Fruit fly (Drosophila melanogaster) whole organism, embryonic: Measurements from ENCODE around the gene CG6420.

Experiments used
- CG10654 ChIP-seq: fragments of 200-800 bp; sonication (Bioruptor generic); optimal IDR thresholded peaks from 2 replicates; lab custom pipeline; 2016; ENCODE audit warnings: missing biosample characterization, missing genetic modification characterization
- CG1792 ChIP-seq: fragments of 200-800 bp; sonication (Bioruptor generic); optimal IDR thresholded peaks from 2 replicates; lab custom pipeline; 2016; ENCODE audit warnings: missing biosample characterization, missing genetic modification characterization
- CG3281 ChIP-seq: fragments of 200-800 bp; sonication (Bioruptor generic); optimal IDR thresholded peaks from 3 replicates; lab custom pipeline; 2017; ENCODE audit warnings: missing biosample characterization, mild to moderate bottlenecking, missing genetic modification characterization
- Fer2 ChIP-seq: fragments of 200-800 bp; sonication (Bioruptor generic); optimal IDR thresholded peaks from 2 replicates; lab custom pipeline; 2018; ENCODE audit warnings: missing biosample characterization, mild to moderate bottlenecking, missing genetic modification characterization, moderate library complexity
- NfI ChIP-seq: fragments of 200-800 bp; sonication (Bioruptor generic); optimal IDR thresholded peaks from 3 replicates; lab custom pipeline; 2018; ENCODE audit warnings: missing biosample characterization, mild to moderate bottlenecking, missing genetic modification characterization, moderate library complexity

DNA sequence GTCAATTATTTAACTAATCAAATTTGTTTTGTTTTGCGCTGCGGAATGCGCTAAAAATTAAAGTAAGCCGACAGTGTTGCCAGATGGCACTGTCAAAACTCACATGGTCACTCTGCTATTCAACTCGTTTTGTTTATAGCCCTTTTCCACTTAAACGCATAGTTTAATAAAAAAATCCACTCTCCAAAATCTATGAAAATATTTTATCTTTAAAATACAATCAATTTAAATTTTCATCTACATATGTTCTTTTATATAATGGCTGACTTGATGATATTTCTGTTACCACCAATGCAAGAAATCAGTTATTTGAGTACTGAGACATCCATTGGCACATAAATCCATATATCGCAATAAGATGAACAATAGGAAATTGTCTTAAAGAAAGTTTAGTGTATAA, 7.7 kb downstream of the CG6420 start, which contains the start of gene CG6425:
- TF ChIP-seq CG3281 (GFP tag; lab: Kevin White, UChicago) = no peak
- peak; percentile 14 for TF ChIP-seq Fer2 (tag; lab: Kevin White, UChicago)
- no peak for TF ChIP-seq CG10654
- TF ChIP-seq CG1792 (GFP tag; lab: Kevin White, UChicago) = no peak
- TF ChIP-seq NfI (GFP tag; lab: Kevin White, UChicago) = no peak
